Worm (Caenorhabditis elegans) whole organism, young adult: ENCODE results near the gene agr-1.

ENCODE experiments used
- B0336.3 ChIP-seq: fragments of 200-800 bp; sonication (Bioruptor generic); IDR thresholded peaks from 2 replicates; pipeline ENCODE4 v1.3.6; 2022; ENCODE audit warnings: missing genetic modification characterization, missing compliant biosample characterization
- D2030.7 ChIP-seq: fragments of 200-800 bp; sonication (Bioruptor generic); IDR thresholded peaks from 2 replicates; pipeline ENCODE4 v1.3.6; 2022; ENCODE audit warnings: missing genetic modification reagents, missing genetic modification characterization, missing compliant biosample characterization
- F37B4.10 ChIP-seq: fragments of 200-800 bp; sonication (Bioruptor generic); IDR thresholded peaks from 2 replicates; pipeline ENCODE4 v1.3.6; 2022; ENCODE audit warnings: missing genetic modification characterization, missing compliant biosample characterization
- F39B2.1 ChIP-seq: fragments of 200-800 bp; sonication (Bioruptor generic); IDR thresholded peaks from 2 replicates; pipeline ENCODE4 v1.3.6; 2022; ENCODE audit warnings: missing genetic modification reagents, missing genetic modification characterization, missing compliant biosample characterization
- F57A8.1 ChIP-seq: fragments of 200-800 bp; sonication (Bioruptor generic); optimal IDR thresholded peaks from 2 replicates; lab custom pipeline; 2018; ENCODE audit warnings: mild to moderate bottlenecking, missing genetic modification characterization, moderate library complexity, missing compliant biosample characterization
- K11D2.4 ChIP-seq: fragments of 200-800 bp; sonication (Bioruptor generic); IDR thresholded peaks from 2 replicates; pipeline ENCODE4 v1.3.6; 2022; ENCODE audit warnings: missing genetic modification reagents, missing genetic modification characterization, missing compliant biosample characterization
- K12H6.12 ChIP-seq: fragments of 200-800 bp; sonication (Bioruptor generic); optimal IDR thresholded peaks from 2 replicates; lab custom pipeline; 2018; ENCODE audit warnings: mild to moderate bottlenecking, missing genetic modification characterization, missing compliant biosample characterization
- Y67H2A.10 ChIP-seq: fragments of 200-800 bp; sonication (Bioruptor generic); conservative IDR thresholded peaks from 2 replicates; pipeline ENCODE4 v1.3.6; 2022; ENCODE audit warnings: missing genetic modification reagents, missing genetic modification characterization, missing compliant biosample characterization
- akir-1 ChIP-seq: fragments of 200-800 bp; sonication (Bioruptor generic); optimal IDR thresholded peaks from 2 replicates; lab custom pipeline; 2018; ENCODE audit warnings: mild to moderate bottlenecking, missing genetic modification characterization, moderate library complexity, missing compliant biosample characterization
- aptf-2 ChIP-seq: fragments of 200-800 bp; sonication (Bioruptor generic); conservative IDR thresholded peaks from 2 replicates; pipeline ENCODE4 v1.3.6; 2022; ENCODE audit warnings: missing genetic modification reagents, missing genetic modification characterization, missing compliant biosample characterization
- atf-7 ChIP-seq: sonication (generic microtip); optimal IDR thresholded peaks from 2 replicates; lab custom pipeline; 2017; ENCODE audit warnings: mild to moderate bottlenecking, missing genetic modification characterization, missing compliant biosample characterization
- athp-1 ChIP-seq: sonication (generic microtip); optimal IDR thresholded peaks from 2 replicates; lab custom pipeline; 2017; ENCODE audit warnings: mild to moderate bottlenecking, missing genetic modification characterization, missing compliant biosample characterization
- attf-3 ChIP-seq: fragments of 200-800 bp; sonication (Bioruptor generic); conservative IDR thresholded peaks from 2 replicates; pipeline ENCODE4 v1.3.6; 2022; ENCODE audit warnings: missing genetic modification reagents, missing genetic modification characterization, missing compliant biosample characterization
- attf-5 ChIP-seq: fragments of 200-800 bp; sonication (Bioruptor generic); optimal IDR thresholded peaks from 2 replicates; lab custom pipeline; 2018; ENCODE audit warnings: mild to moderate bottlenecking, missing genetic modification characterization, missing compliant biosample characterization
- bed-2 ChIP-seq: fragments of 200-800 bp; sonication (Bioruptor generic); IDR thresholded peaks from 2 replicates; pipeline ENCODE4 v1.3.6; 2022; ENCODE audit warnings: missing genetic modification reagents, missing genetic modification characterization, missing compliant biosample characterization
- cebp-1 ChIP-seq, 2 experiments: fragments of 200-800 bp in 1 of 2; sonication (Bioruptor generic) in 1 of 2; sonication (generic microtip) in 1 of 2; IDR thresholded peaks in 1 of 2; optimal IDR thresholded peaks in 1 of 2; 2 replicates each; pipeline versions ENCODE4 v1.3.6 to Lab custom; 2017 to 2022; ENCODE audit warnings: missing compliant biosample characterization in 2 of 2, missing genetic modification characterization in 2 of 2, mild to moderate bottlenecking in 1 of 2, missing genetic modification reagents in 1 of 2, moderate library complexity in 1 of 2
- ceh-27 ChIP-seq: fragments of 200-800 bp; sonication (Bioruptor generic); optimal IDR thresholded peaks from 2 replicates; lab custom pipeline; 2018; ENCODE audit warnings: mild to moderate bottlenecking, missing genetic modification characterization, moderate library complexity, missing compliant biosample characterization
- ceh-40 ChIP-seq: fragments of 200-800 bp; sonication (Bioruptor generic); IDR thresholded peaks from 2 replicates; pipeline ENCODE4 v1.3.6; 2022; ENCODE audit warnings: missing genetic modification characterization, missing compliant biosample characterization
- ceh-58 ChIP-seq: fragments of 200-800 bp; sonication (Bioruptor generic); IDR thresholded peaks from 2 replicates; pipeline ENCODE4 v1.3.6; 2022; ENCODE audit warnings: missing genetic modification characterization, missing compliant biosample characterization
- ceh-79 ChIP-seq: sonication (generic microtip); optimal IDR thresholded peaks from 2 replicates; lab custom pipeline; 2017; ENCODE audit warnings: mild to moderate bottlenecking, missing genetic modification characterization, missing compliant biosample characterization
- ceh-91 ChIP-seq: fragments of 200-800 bp; sonication (Bioruptor generic); IDR thresholded peaks from 2 replicates; pipeline ENCODE4 v1.3.6; 2022; ENCODE audit warnings: missing genetic modification reagents, missing genetic modification characterization, missing compliant biosample characterization
- dox-1 ChIP-seq: fragments of 200-800 bp; sonication (Bioruptor generic); IDR thresholded peaks from 2 replicates; pipeline ENCODE4 v1.3.6; 2022; ENCODE audit warnings: missing genetic modification reagents, missing genetic modification characterization, missing compliant biosample characterization
- efl-1 ChIP-seq: fragments of 150-350 bp; optimal IDR thresholded peaks from 2 replicates; lab custom pipeline; 2014; ENCODE audit warnings: missing biosample characterization, missing genetic modification reagents, missing genetic modification characterization
- egrh-3 ChIP-seq: fragments of 200-800 bp; sonication (Bioruptor generic); IDR thresholded peaks from 2 replicates; pipeline ENCODE4 v1.3.6; 2022; ENCODE audit warnings: missing genetic modification reagents, missing genetic modification characterization, missing compliant biosample characterization
- him-1 ChIP-seq: sonication (generic microtip); optimal IDR thresholded peaks from 2 replicates; lab custom pipeline; 2016; ENCODE audit warnings: missing genotype, missing genetic modification reagents, missing genetic modification characterization, missing compliant biosample characterization
- hlh-12 ChIP-seq: sonication (generic microtip); optimal IDR thresholded peaks from 2 replicates; lab custom pipeline; 2016; ENCODE audit warnings: missing genetic modification characterization, missing compliant biosample characterization
- hmg-1.2 ChIP-seq: fragments of 200-800 bp; sonication (Bioruptor generic); IDR thresholded peaks from 2 replicates; pipeline ENCODE4 v1.3.6; 2022; ENCODE audit warnings: missing genetic modification reagents, missing genetic modification characterization, missing compliant biosample characterization
- hmg-20 ChIP-seq: fragments of 200-800 bp; sonication (Bioruptor generic); IDR thresholded peaks from 2 replicates; pipeline ENCODE4 v1.3.6; 2022; ENCODE audit warnings: missing genetic modification reagents, missing genetic modification characterization, missing compliant biosample characterization
- let-607 ChIP-seq, 2 experiments: fragments of 200-800 bp in 1 of 2; sonication (Bioruptor generic) in 1 of 2; sonication (generic microtip) in 1 of 2; optimal IDR thresholded peaks; 2 replicates each; lab custom pipeline; 2016 to 2018; ENCODE audit warnings: mild to moderate bottlenecking in 2 of 2, missing compliant biosample characterization in 2 of 2, missing genetic modification characterization in 2 of 2, moderate library complexity in 2 of 2, missing genotype in 1 of 2
- lin-26 ChIP-seq: fragments of 200-800 bp; sonication (Bioruptor generic); IDR thresholded peaks from 2 replicates; pipeline ENCODE4 v1.3.6; 2022; ENCODE audit warnings: missing genetic modification reagents, missing genetic modification characterization, missing compliant biosample characterization
- lsl-1 ChIP-seq: fragments of 200-800 bp; sonication (Bioruptor generic); optimal IDR thresholded peaks from 2 replicates; lab custom pipeline; 2018; ENCODE audit warnings: mild to moderate bottlenecking, missing genetic modification characterization, moderate library complexity, missing compliant biosample characterization
- mcd-1 ChIP-seq: fragments of 200-800 bp; sonication (Bioruptor generic); IDR thresholded peaks from 2 replicates; pipeline ENCODE4 v1.3.6; 2022; ENCODE audit warnings: missing genetic modification reagents, missing genetic modification characterization, missing compliant biosample characterization
- nfyb-1 ChIP-seq: fragments of 200-800 bp; sonication (Bioruptor generic); IDR thresholded peaks from 2 replicates; pipeline ENCODE4 v1.3.6; 2022; ENCODE audit warnings: missing genetic modification reagents, missing genetic modification characterization, missing compliant biosample characterization
- nhr-120 ChIP-seq: fragments of 200-800 bp; sonication (Bioruptor generic); IDR thresholded peaks from 2 replicates; pipeline ENCODE4 v1.3.6; 2022; ENCODE audit warnings: missing genetic modification characterization, missing compliant biosample characterization
- pbrm-1 ChIP-seq: fragments of 200-800 bp; sonication (Bioruptor generic); IDR thresholded peaks from 2 replicates; pipeline ENCODE4 v1.3.6; 2022; ENCODE audit warnings: missing genetic modification reagents, missing genetic modification characterization, missing compliant biosample characterization
- repo-1 ChIP-seq: sonication (generic microtip); optimal IDR thresholded peaks from 2 replicates; lab custom pipeline; 2017; ENCODE audit warnings: mild to moderate bottlenecking, missing genetic modification characterization, missing compliant biosample characterization
- sdz-38 ChIP-seq: sonication (generic microtip); optimal IDR thresholded peaks from 2 replicates; lab custom pipeline; 2016; ENCODE audit warnings: missing genotype, missing genetic modification characterization, missing compliant biosample characterization
- snpc-4 ChIP-seq, 5 experiments: fragments of 150-350 bp in 1 of 5; sonication (generic microtip) in 4 of 5; optimal IDR thresholded peaks; 2 replicates each; lab custom pipeline; 2014 to 2018; ENCODE audit warnings: missing genetic modification characterization in 5 of 5, missing biosample characterization in 3 of 5, antibody characterized with exemption in 2 of 5, mild to moderate bottlenecking in 2 of 5, missing compliant biosample characterization in 2 of 5, missing genotype in 2 of 5, moderate library complexity in 2 of 5, missing genetic modification reagents in 1 of 5
- somi-1 ChIP-seq: fragments of 200-800 bp; sonication (Bioruptor generic); optimal IDR thresholded peaks from 2 replicates; lab custom pipeline; 2018; ENCODE audit warnings: mild to moderate bottlenecking, missing genetic modification characterization, missing compliant biosample characterization
- zfh-2 ChIP-seq: fragments of 200-800 bp; sonication (Bioruptor generic); conservative IDR thresholded peaks from 2 replicates; pipeline ENCODE4 v1.3.6; 2022; ENCODE audit warnings: missing genetic modification reagents, missing genetic modification characterization, missing compliant biosample characterization
- ztf-18 ChIP-seq: sonication (generic microtip); optimal IDR thresholded peaks from 2 replicates; lab custom pipeline; 2016; ENCODE audit warnings: missing genotype, mild to moderate bottlenecking, missing genetic modification characterization, missing compliant biosample characterization
- ztf-26 ChIP-seq: sonication (generic microtip); optimal IDR thresholded peaks from 2 replicates; lab custom pipeline; 2017; ENCODE audit warnings: missing genetic modification characterization, missing compliant biosample characterization

Gene agr-1

DNA sequence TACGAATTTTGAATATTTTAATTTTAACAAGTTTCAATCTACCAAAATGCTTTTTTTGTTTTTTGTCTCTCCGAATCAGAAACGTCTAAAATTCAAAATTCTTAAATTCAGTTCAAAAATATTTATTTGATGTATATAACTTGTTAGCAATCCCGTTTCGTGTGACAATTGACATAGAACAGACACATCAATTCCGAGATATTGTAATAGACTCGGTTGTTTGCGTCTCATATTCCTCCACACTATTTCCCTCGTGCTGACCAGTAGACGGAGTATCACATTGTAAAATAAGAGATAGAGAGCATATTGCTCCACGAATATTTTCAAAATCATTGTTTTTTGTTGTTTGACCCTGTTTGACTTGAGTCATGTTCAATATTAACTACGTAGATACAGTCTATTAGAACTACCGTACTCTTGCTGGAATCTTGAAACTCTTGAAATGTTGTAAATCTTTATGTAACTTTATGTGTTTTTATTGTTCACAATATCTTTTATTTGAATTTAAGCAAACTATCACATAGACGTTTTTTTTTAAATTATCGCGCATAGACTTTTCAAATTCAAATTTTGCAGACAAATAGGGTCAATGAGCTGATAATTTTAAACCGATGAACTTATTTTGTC, 13.8 kb upstream of the agr-1 start, which contains the start of gene T13C2.3:
Gene T13C2.3, plus strand, starts transcription at position 577 of the 627 bp plus-strand sequence.
- TF ChIP-seq K11D2.4 (GFP tag; lab: Robert Waterston, UW) (no peak), athp-1 (tag; lab: Kevin White, UChicago) (no peak), hmg-1.2 (GFP tag; lab: Robert Waterston, UW) (peak; percentile 34)

DNA sequence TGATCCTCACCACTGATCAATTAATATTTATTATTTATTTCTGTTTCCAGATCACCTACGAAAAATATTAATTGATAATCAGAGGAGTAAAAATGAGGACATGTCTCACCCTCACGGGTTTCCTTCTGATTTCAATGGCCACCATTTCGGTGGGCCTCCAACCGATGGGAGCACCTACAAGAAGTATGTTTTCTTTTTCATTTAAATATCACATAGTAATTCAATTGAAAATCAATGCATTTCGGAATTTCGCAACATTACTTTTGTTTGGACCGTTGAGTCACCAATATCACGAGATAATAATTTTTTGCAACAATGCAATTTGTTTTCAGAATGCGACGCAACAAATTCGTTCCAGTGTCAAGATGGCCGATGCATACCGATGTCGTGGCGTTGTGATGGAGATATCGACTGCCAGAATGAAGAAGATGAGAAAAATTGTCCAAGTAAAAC, 8.4 kb upstream of the agr-1 start, which contains the start of gene gldi-2:
Gene gldi-2, plus strand, starts transcription at position 51 of the 453 bp plus-strand sequence.
- TF ChIP-seq cebp-1 (GFP tag; IDR thresholded peaks at IDR 0.05; lab: Robert Waterston, UW) (peak; percentile 56; the same call in 1 of the 2 replicates), cebp-1 (tag; optimal IDR thresholded peaks at IDR 0.05; lab: Kevin White, UChicago) (peak; percentile 86), pbrm-1 (GFP tag; lab: Robert Waterston, UW) (no peak), K12H6.12 (tag; lab: Kevin White, UChicago) (no peak)

ce11 chrII:6782738-6783163, 7.8 kb upstream of the agr-1 start:
- TF ChIP-seq repo-1 (tag; lab: Kevin White, UChicago) (no peak), atf-7 (tag; lab: Kevin White, UChicago) (no peak), nfyb-1 (GFP tag; lab: Robert Waterston, UW) (peak; percentile 82), nhr-120 (GFP tag; lab: Robert Waterston, UW) (no peak), attf-5 (peak; percentile 92), snpc-4 (GFP tag; optimal IDR thresholded peaks at IDR 0.05; lab: Kevin White, UChicago) (no peak), snpc-4 (tag; optimal IDR thresholded peaks at IDR 0.05; lab: Kevin White, UChicago) (peak in 2 of 4 experiments; percentile 12 to 22), ceh-91 (no peak), zfh-2 (peak; percentile 82), F57A8.1 (GFP tag; lab: Kevin White, UChicago) (no peak), D2030.7 (GFP tag; lab: Robert Waterston, UW) (no peak), F39B2.1 (GFP tag; lab: Robert Waterston, UW) (no peak), egrh-3 (GFP tag; lab: Robert Waterston, UW) (no peak), sdz-38 (no peak), somi-1 (peak; percentile 52), ztf-18 (tag; lab: Kevin White, UChicago) (peak; percentile 39), aptf-2 (GFP tag; lab: Robert Waterston, UW) (no peak), bed-2 (GFP tag; lab: Robert Waterston, UW) (no peak), K12H6.12 (tag; lab: Kevin White, UChicago) (peak; percentile 91), hmg-20 (no peak), efl-1 (no peak), lin-26 (GFP tag; lab: Robert Waterston, UW) (0 out of 2 replicates have a peak, but pooled peaks have one; percentile 44), ceh-79 (tag; lab: Kevin White, UChicago) (no peak), dox-1 (GFP tag; lab: Robert Waterston, UW) (peak; percentile 55; the same call in 1 of the 2 replicates), B0336.3 (GFP tag; lab: Robert Waterston, UW) (peak; percentile 41), ceh-40 (GFP tag; lab: Robert Waterston, UW) (no peak), ceh-27 (peak; percentile 76), hlh-12 (tag; lab: Kevin White, UChicago) (no peak), F37B4.10 (no peak), ceh-58 (no peak), Y67H2A.10 (GFP tag; lab: Robert Waterston, UW) (0 out of 2 replicates have a peak, but pooled peaks have one; percentile 58), lsl-1 (GFP tag; lab: Kevin White, UChicago) (no peak), let-607 (tag; optimal IDR thresholded peaks at IDR 0.05; lab: Kevin White, UChicago) (no peak), cebp-1 (GFP tag; IDR thresholded peaks at IDR 0.05; lab: Robert Waterston, UW) (peak; percentile 98), cebp-1 (tag; optimal IDR thresholded peaks at IDR 0.05; lab: Kevin White, UChicago) (peak; percentile 99), mcd-1 (GFP tag; lab: Robert Waterston, UW) (peak; percentile 70), akir-1 (GFP tag; lab: Kevin White, UChicago) (no peak), him-1 (tag; lab: Kevin White, UChicago) (no peak), attf-3 (GFP tag; lab: Robert Waterston, UW) (peak; percentile 34; the same call in 1 of the 2 replicates), hmg-1.2 (GFP tag; lab: Robert Waterston, UW) (peak; percentile 45), ztf-26 (no peak)
